Fruit fly (Drosophila melanogaster): Measurements from ENCODE around the gene CG33658.

Gene CG33658

DNA sequence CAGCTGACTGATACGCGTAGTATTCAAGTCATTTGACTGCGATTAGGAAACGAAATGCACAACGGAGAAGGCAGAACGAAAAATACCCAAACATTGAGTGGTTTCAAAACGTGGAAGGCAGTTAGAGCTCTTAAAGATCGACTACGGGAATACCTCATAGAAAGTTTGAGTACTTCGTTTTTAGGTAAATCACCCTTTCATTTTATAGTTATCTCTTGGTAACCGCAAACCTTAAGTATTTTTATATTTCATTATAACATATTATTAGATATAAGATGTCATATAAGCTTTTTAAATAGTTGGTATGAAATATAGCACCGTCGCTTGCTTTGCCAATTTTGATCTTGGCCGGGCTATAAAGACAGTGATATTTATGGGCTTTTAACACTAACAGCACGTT is 4.2 kb upstream of the CG33658 start:
- TF ChIP-seq C15 (GFP tag; IDR thresholded peaks at IDR 0.05) = no peak
- no peak for TF ChIP-seq bcd (GFP tag; optimal IDR thresholded peaks at IDR 0.05)
- no peak for TF ChIP-seq Nf-YB (GFP tag; optimal IDR thresholded peaks at IDR 0.05)
- TF ChIP-seq cad (GFP tag; optimal IDR thresholded peaks at IDR 0.05) = no peak
- TF ChIP-seq Hand (GFP tag; optimal IDR thresholded peaks at IDR 0.05) = no peak
- no peak for TF ChIP-seq CG5245 (GFP tag; optimal IDR thresholded peaks at IDR 0.05)
- no peak for TF ChIP-seq Ada2b (GFP tag; IDR thresholded peaks at IDR 0.05)
- TF ChIP-seq Fer2 (tag; optimal IDR thresholded peaks at IDR 0.05) = no peak
- no peak for TF ChIP-seq sima (GFP tag; optimal IDR thresholded peaks at IDR 0.05)
- no peak for TF ChIP-seq Dref (GFP tag; IDR thresholded peaks at IDR 0.05)
- TF ChIP-seq CG9932 (GFP tag; IDR thresholded peaks at IDR 0.05) = no peak
- TF ChIP-seq NK7.1 (GFP tag; optimal IDR thresholded peaks at IDR 0.05) = no peak
- TF ChIP-seq D19A (tag; optimal IDR thresholded peaks at IDR 0.05) = peak; percentile 4
- no peak for TF ChIP-seq CG18764 (GFP tag; optimal IDR thresholded peaks at IDR 0.05)
- TF ChIP-seq odd (GFP tag; optimal IDR thresholded peaks at IDR 0.05) = no peak
- peak; percentile 52 for TF ChIP-seq sens (GFP tag)
- TF ChIP-seq CG2116 (GFP tag; optimal IDR thresholded peaks at IDR 0.05) = no peak
- TF ChIP-seq chn (GFP tag; optimal IDR thresholded peaks at IDR 0.05) = no peak
- TF ChIP-seq Sry-β (GFP tag; optimal IDR thresholded peaks at IDR 0.05) = no peak
- no peak for TF ChIP-seq trem (tag; optimal IDR thresholded peaks at IDR 0.05)
- TF ChIP-seq CG2678 (tag; optimal IDR thresholded peaks at IDR 0.05) = no peak
- TF ChIP-seq bigmax (GFP tag; optimal IDR thresholded peaks at IDR 0.05) = no peak
- no peak for TF ChIP-seq CG9437 (GFP tag; optimal IDR thresholded peaks at IDR 0.05)
- TF ChIP-seq dmrt11E (tag; optimal IDR thresholded peaks at IDR 0.05) = peak; percentile 2
- no peak for TF ChIP-seq kay (GFP tag; optimal IDR thresholded peaks at IDR 0.05)
- TF ChIP-seq abd-A (tag; optimal IDR thresholded peaks at IDR 0.05) = no peak
- TF ChIP-seq pzg (GFP tag; optimal IDR thresholded peaks at IDR 0.05) = no peak
- no peak for TF ChIP-seq sr (GFP tag; IDR thresholded peaks at IDR 0.05)
- no peak for TF ChIP-seq CG15011 (GFP tag; optimal IDR thresholded peaks at IDR 0.05)
- peak; percentile 37 for TF ChIP-seq D19B (GFP tag; optimal IDR thresholded peaks at IDR 0.05)
- TF ChIP-seq CG11247 (GFP tag; IDR thresholded peaks at IDR 0.05) = no peak
- no peak for TF ChIP-seq CG31441 (GFP tag; IDR thresholded peaks at IDR 0.05)
- TF ChIP-seq bsh (GFP tag; optimal IDR thresholded peaks at IDR 0.05) = no peak
- TF ChIP-seq Nf-YC (tag; optimal IDR thresholded peaks at IDR 0.05) = no peak
- TF ChIP-seq gem (tag; optimal IDR thresholded peaks at IDR 0.05) = peak; percentile 30
- TF ChIP-seq lilli (GFP tag; optimal IDR thresholded peaks at IDR 0.05) = no peak
- no peak for TF ChIP-seq CG1603 (tag; optimal IDR thresholded peaks at IDR 0.05)
- TF ChIP-seq CG2712 (tag; optimal IDR thresholded peaks at IDR 0.05) = no peak
- no peak for TF ChIP-seq tll (GFP tag; optimal IDR thresholded peaks at IDR 0.05)
- TF ChIP-seq trh (GFP tag; optimal IDR thresholded peaks at IDR 0.05) = no peak
- TF ChIP-seq CG6813 (GFP tag; optimal IDR thresholded peaks at IDR 0.05) = no peak

DNA sequence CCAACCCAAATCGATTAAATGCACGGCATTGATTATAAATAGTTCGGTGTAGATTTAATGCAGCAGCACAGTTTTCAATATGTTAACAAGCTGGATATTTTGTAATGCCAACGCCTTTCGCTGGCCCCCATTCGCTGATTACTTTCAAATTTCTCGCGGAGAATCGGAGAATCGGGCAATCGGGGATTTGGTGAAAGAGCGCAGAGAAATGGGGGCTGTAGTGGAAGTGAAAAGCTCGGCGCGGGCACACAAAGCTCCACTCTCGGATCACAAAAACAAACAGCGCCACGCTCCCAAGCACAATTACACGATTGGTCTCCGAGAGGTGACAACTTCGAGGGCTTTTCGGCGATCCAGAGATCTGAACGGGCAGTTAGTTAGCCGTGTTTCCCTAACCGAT is 672 bp upstream of the CG33658 start, which contains the start of gene Esp:
Gene Esp (plus strand): TSS at position 301 of the 400 bp plus-strand sequence.
- TF ChIP-seq Trl (optimal IDR thresholded peaks at IDR 0.05) = peak in 1 of 2 experiments; percentile 19
- no peak for TF ChIP-seq Trl (GFP tag; optimal IDR thresholded peaks at IDR 0.05)
- TF ChIP-seq CG8924 (tag; optimal IDR thresholded peaks at IDR 0.05) = no peak
- peak; percentile 39 for TF ChIP-seq sens (GFP tag)
- no peak for TF ChIP-seq Myb (GFP tag; optimal IDR thresholded peaks at IDR 0.05)
- peak; percentile 53 for TF ChIP-seq Deaf1 (tag; optimal IDR thresholded peaks at IDR 0.05)
- TF ChIP-seq Opbp (GFP tag; IDR thresholded peaks at IDR 0.05; ENCODE audit: partially characterized antibody) = 0 out of 3 replicates have a peak, but pooled peaks have one; percentile 7
